Worm (Caenorhabditis elegans) whole organism, L4 larva: ENCODE measurements around the gene csn-3.

Source experiments
- F37D6.2 ChIP-seq: sonication (generic microtip); optimal IDR thresholded peaks from 2 replicates; lab custom pipeline; 2016; ENCODE audit warnings: mild to moderate bottlenecking, missing genetic modification characterization, missing compliant biosample characterization
- F44E2.7 ChIP-seq: fragments of 200-800 bp; sonication (Bioruptor generic); IDR thresholded peaks from 2 replicates; pipeline ENCODE4 v2.1.2; 2022; ENCODE audit warnings: missing genetic modification characterization, missing compliant biosample characterization
- R02D3.7 ChIP-seq: fragments of 150-350 bp; sonication (generic microtip); optimal IDR thresholded peaks from 3 replicates; lab custom pipeline; 2014; ENCODE audit warnings: missing biosample characterization, missing genetic modification characterization
- T20F7.1 ChIP-seq: fragments of 200-800 bp; sonication (Bioruptor generic); optimal IDR thresholded peaks from 2 replicates; lab custom pipeline; 2018; ENCODE audit warnings: mild to moderate bottlenecking, missing genetic modification characterization, missing compliant biosample characterization
- T26A8.4 ChIP-seq: fragments of 200-800 bp; sonication (Bioruptor generic); IDR thresholded peaks from 2 replicates; pipeline ENCODE4 v1.3.6; 2022; ENCODE audit warnings: missing genetic modification characterization, missing compliant biosample characterization
- Y48G9A.11 ChIP-seq: fragments of 200-800 bp; sonication (Bioruptor generic); IDR thresholded peaks from 2 replicates; pipeline ENCODE4 v1.3.6; 2022; ENCODE audit warnings: missing genetic modification reagents, missing genetic modification characterization, missing compliant biosample characterization
- ZK546.5 ChIP-seq, 2 experiments: sonication (generic microtip); optimal IDR thresholded peaks; 2 replicates each; lab custom pipeline; 2017; ENCODE audit warnings: missing biosample characterization in 2 of 2, missing genetic modification characterization in 2 of 2
- aly-2 ChIP-seq: sonication (generic microtip); optimal IDR thresholded peaks from 2 replicates; lab custom pipeline; 2018; ENCODE audit warnings: missing biosample characterization, missing genetic modification characterization
- ama-1 ChIP-seq: fragments of 150-350 bp; optimal IDR thresholded peaks from 2 replicates; lab custom pipeline; 2014; ENCODE audit warnings: inconsistent platforms, mixed read lengths
- attf-4 ChIP-seq: sonication (generic microtip); optimal IDR thresholded peaks from 3 replicates; lab custom pipeline; 2017; ENCODE audit warnings: missing biosample characterization, missing genetic modification characterization
- ceh-44 ChIP-seq: fragments of 200-800 bp; sonication (Bioruptor generic); IDR thresholded peaks from 2 replicates; pipeline ENCODE4 v1.3.6; 2022; ENCODE audit warnings: missing genetic modification reagents, missing genetic modification characterization, missing compliant biosample characterization
- ceh-62 ChIP-seq: sonication (generic microtip); optimal IDR thresholded peaks from 2 replicates; lab custom pipeline; 2017; ENCODE audit warnings: missing biosample characterization, missing genetic modification characterization
- ceh-82 ChIP-seq: sonication (generic microtip); optimal IDR thresholded peaks from 2 replicates; lab custom pipeline; 2017; ENCODE audit warnings: missing biosample characterization, missing genetic modification characterization
- daf-12 ChIP-seq: fragments of 150-350 bp; optimal IDR thresholded peaks from 2 replicates; lab custom pipeline; 2014; ENCODE audit warnings: missing biosample characterization, missing genetic modification reagents, missing genetic modification characterization
- daf-16 ChIP-seq, 3 experiments: sonication (generic microtip); optimal IDR thresholded peaks; 2 replicates each; lab custom pipeline; 2016 to 2017; ENCODE audit warnings: missing genetic modification characterization in 3 of 3, missing genetic modification reagents in 3 of 3, mild to moderate bottlenecking in 2 of 3, missing compliant biosample characterization in 2 of 3, missing biosample characterization in 1 of 3, moderate library complexity in 1 of 3
- dmd-6 ChIP-seq: fragments of 200-800 bp; sonication (Bioruptor generic); IDR thresholded peaks from 2 replicates; pipeline ENCODE4 v1.3.6; 2022; ENCODE audit warnings: missing genetic modification reagents, missing genetic modification characterization, missing compliant biosample characterization
- dpl-1 ChIP-seq: fragments of 150-350 bp; optimal IDR thresholded peaks from 2 replicates; lab custom pipeline; 2014; ENCODE audit warnings: missing biosample characterization, missing genetic modification reagents, missing genetic modification characterization
- duxl-1 ChIP-seq: sonication (generic microtip); optimal IDR thresholded peaks from 2 replicates; lab custom pipeline; 2016; ENCODE audit warnings: mild to moderate bottlenecking, missing genetic modification characterization, moderate library complexity, missing compliant biosample characterization; ENCODE audit not compliant: poor library complexity
- egl-43 ChIP-seq: fragments of 200-800 bp; sonication (Bioruptor generic); IDR thresholded peaks from 2 replicates; pipeline ENCODE4 v1.3.6; 2022; ENCODE audit warnings: missing genetic modification reagents, missing genetic modification characterization, missing compliant biosample characterization
- fos-1 ChIP-seq: fragments of 150-350 bp; optimal IDR thresholded peaks from 2 replicates; lab custom pipeline; 2014; ENCODE audit warnings: missing biosample characterization, missing genetic modification characterization
- hlh-30 ChIP-seq: sonication (generic microtip); optimal IDR thresholded peaks from 2 replicates; lab custom pipeline; 2017; ENCODE audit warnings: antibody characterized with exemption, mild to moderate bottlenecking, missing genetic modification characterization, missing compliant biosample characterization; ENCODE audit not compliant: insufficient read depth
- hmg-1.1 ChIP-seq: fragments of 200-800 bp; sonication (Bioruptor generic); IDR thresholded peaks from 2 replicates; pipeline ENCODE4 v1.3.6; 2022; ENCODE audit warnings: missing genetic modification reagents, missing genetic modification characterization, missing compliant biosample characterization
- jun-1 ChIP-seq: fragments of 150-350 bp; optimal IDR thresholded peaks from 2 replicates; lab custom pipeline; 2014; ENCODE audit warnings: missing biosample characterization, missing genetic modification reagents, missing genetic modification characterization
- lim-7 ChIP-seq: fragments of 200-800 bp; sonication (Bioruptor generic); IDR thresholded peaks from 2 replicates; pipeline ENCODE4 v1.3.6; 2022; ENCODE audit warnings: missing genetic modification characterization, missing compliant biosample characterization
- lin-39 ChIP-seq: fragments of 150-350 bp; optimal IDR thresholded peaks from 2 replicates; lab custom pipeline; 2014; ENCODE audit warnings: missing biosample characterization, missing genetic modification reagents, missing genetic modification characterization
- madf-5 ChIP-seq, 2 experiments: fragments of 200-800 bp; sonication (Bioruptor generic); IDR thresholded peaks; 2 replicates each; pipeline ENCODE4 v1.3.6; 2022; ENCODE audit warnings: missing compliant biosample characterization in 2 of 2, missing genetic modification characterization in 2 of 2
- madf-9 ChIP-seq: fragments of 200-800 bp; sonication (Bioruptor generic); conservative IDR thresholded peaks from 2 replicates; pipeline ENCODE4 v1.3.6; 2022; ENCODE audit warnings: missing genetic modification reagents, missing genetic modification characterization, missing compliant biosample characterization
- mep-1 ChIP-seq: fragments of 150-350 bp; sonication (generic microtip); optimal IDR thresholded peaks from 3 replicates; lab custom pipeline; 2014; ENCODE audit warnings: missing biosample characterization, missing genetic modification characterization
- mxl-3 ChIP-seq: fragments of 200-800 bp; sonication (Bioruptor generic); optimal IDR thresholded peaks from 2 replicates; lab custom pipeline; 2018; ENCODE audit warnings: mild to moderate bottlenecking, missing genetic modification characterization, missing compliant biosample characterization
- nhr-10 ChIP-seq: fragments of 150-350 bp; optimal IDR thresholded peaks from 2 replicates; lab custom pipeline; 2014; ENCODE audit warnings: missing biosample characterization, missing genetic modification characterization
- nhr-102 ChIP-seq: sonication (generic microtip); optimal IDR thresholded peaks from 2 replicates; lab custom pipeline; 2016; ENCODE audit warnings: mild to moderate bottlenecking, missing genetic modification characterization, moderate library complexity, missing compliant biosample characterization
- nhr-11 ChIP-seq: fragments of 150-350 bp; optimal IDR thresholded peaks from 2 replicates; lab custom pipeline; 2014; ENCODE audit warnings: missing biosample characterization, missing genetic modification characterization
- nhr-237 ChIP-seq: sonication (generic microtip); optimal IDR thresholded peaks from 2 replicates; lab custom pipeline; 2017; ENCODE audit warnings: missing biosample characterization, missing genetic modification characterization
- nhr-48 ChIP-seq: sonication (generic microtip); optimal IDR thresholded peaks from 2 replicates; lab custom pipeline; 2016; ENCODE audit warnings: mild to moderate bottlenecking, missing genetic modification characterization, missing compliant biosample characterization
- nhr-6 ChIP-seq: fragments of 150-350 bp; optimal IDR thresholded peaks from 2 replicates; lab custom pipeline; 2014; ENCODE audit warnings: missing biosample characterization, missing genetic modification characterization
- nhr-77 ChIP-seq: fragments of 150-350 bp; optimal IDR thresholded peaks from 2 replicates; lab custom pipeline; 2014; ENCODE audit warnings: missing biosample characterization, missing genetic modification characterization
- pha-4 ChIP-seq, 2 experiments: fragments of 150-350 bp in 1 of 2; fragments of 200-800 bp in 1 of 2; sonication (Bioruptor generic) in 1 of 2; IDR thresholded peaks in 1 of 2; optimal IDR thresholded peaks in 1 of 2; 2 replicates each; pipeline versions ENCODE4 v1.3.6 to Lab custom; 2014 to 2022; ENCODE audit warnings: missing genetic modification characterization in 2 of 2, missing genetic modification reagents in 2 of 2, missing biosample characterization in 1 of 2, missing compliant biosample characterization in 1 of 2
- php-3 ChIP-seq: fragments of 200-800 bp; sonication (Bioruptor generic); IDR thresholded peaks from 2 replicates; pipeline ENCODE4 v1.3.6; 2022; ENCODE audit warnings: missing genetic modification reagents, missing genetic modification characterization, missing compliant biosample characterization
- rbr-2 ChIP-seq: sonication (generic microtip); optimal IDR thresholded peaks from 2 replicates; lab custom pipeline; 2016; ENCODE audit warnings: missing genotype, missing genetic modification characterization, missing compliant biosample characterization
- saeg-2 ChIP-seq: fragments of 200-800 bp; sonication (Bioruptor generic); IDR thresholded peaks from 2 replicates; pipeline ENCODE4 v1.3.6; 2022; ENCODE audit warnings: missing genetic modification reagents, missing genetic modification characterization, missing compliant biosample characterization
- skn-1 ChIP-seq: fragments of 150-350 bp; optimal IDR thresholded peaks from 2 replicates; lab custom pipeline; 2014; ENCODE audit warnings: missing biosample characterization, missing genetic modification characterization
- tag-97 ChIP-seq: fragments of 200-800 bp; sonication (Bioruptor generic); IDR thresholded peaks from 2 replicates; pipeline ENCODE4 v1.3.6; 2022; ENCODE audit warnings: missing genetic modification characterization, missing compliant biosample characterization
- unc-130 ChIP-seq: sonication (generic microtip); optimal IDR thresholded peaks from 2 replicates; lab custom pipeline; 2016; ENCODE audit warnings: missing genetic modification reagents, missing genetic modification characterization, missing compliant biosample characterization
- unc-39 ChIP-seq: sonication (generic microtip); optimal IDR thresholded peaks from 2 replicates; lab custom pipeline; 2017; ENCODE audit warnings: missing biosample characterization, missing genetic modification characterization
- unc-62 ChIP-seq, 3 experiments: fragments of 150-350 bp in 1 of 3; sonication (generic microtip); optimal IDR thresholded peaks in 2 of 3; peaks in 1 of 3; 1 replicate in 1 of 3; 2 replicates in 2 of 3; lab custom pipeline; 2014 to 2017; ENCODE audit warnings: missing biosample characterization in 3 of 3, missing genetic modification characterization in 3 of 3, missing genetic modification reagents in 3 of 3, missing genotype in 1 of 3
- vab-7 ChIP-seq: fragments of 200-800 bp; sonication (Bioruptor generic); IDR thresholded peaks from 2 replicates; pipeline ENCODE4 v1.3.6; 2022; ENCODE audit warnings: missing genetic modification reagents, missing genetic modification characterization, missing compliant biosample characterization
- zag-1 ChIP-seq: fragments of 150-350 bp; optimal IDR thresholded peaks from 2 replicates; lab custom pipeline; 2014; ENCODE audit warnings: missing biosample characterization, missing genetic modification characterization
- zfp-2 ChIP-seq: sonication (generic microtip); optimal IDR thresholded peaks from 2 replicates; lab custom pipeline; 2016; ENCODE audit warnings: mild to moderate bottlenecking, missing genetic modification characterization, missing compliant biosample characterization
- zfp-3 ChIP-seq: fragments of 200-800 bp; sonication (Bioruptor generic); conservative IDR thresholded peaks from 2 replicates; pipeline ENCODE4 v1.3.6; 2022; ENCODE audit warnings: missing genetic modification reagents, missing genetic modification characterization, missing compliant biosample characterization

The csn-3 gene

ce11 chrIV:189087-189486 is 5.5 kb upstream of the csn-3 start:
- peak; percentile 69 for TF ChIP-seq dmd-6 (GFP tag; lab: Robert Waterston, UW)
- no peak for TF ChIP-seq php-3
- TF ChIP-seq nhr-102, result no peak
- TF ChIP-seq, all 104 proteins: peak for 1

DNA sequence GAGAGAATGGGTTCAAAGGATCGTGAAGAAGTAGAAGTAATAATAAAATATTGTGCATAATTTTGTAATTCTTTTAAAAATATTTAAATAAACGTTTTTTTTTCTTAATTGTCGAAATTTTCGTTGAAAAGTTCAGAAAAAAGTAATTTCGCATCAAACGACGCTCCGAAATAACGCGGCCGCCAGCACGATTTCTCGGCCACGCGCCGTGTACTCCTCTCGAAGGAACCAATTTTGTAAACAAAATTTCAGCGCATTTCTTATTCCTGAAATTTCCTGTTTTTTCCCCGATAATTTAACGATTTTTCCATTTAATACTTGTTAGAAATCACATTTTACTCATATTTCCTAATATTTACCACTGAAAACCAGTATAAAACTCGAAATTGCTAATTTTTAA is 2.5 kb upstream of the csn-3 start, which contains the start of gene Y38C1AA.12:
Gene Y38C1AA.12 (plus strand): TSS at position 211 of the 400 bp plus-strand sequence.
- TF ChIP-seq nhr-237, result no peak
- peak; percentile 98 for TF ChIP-seq Y48G9A.11 (GFP tag; lab: Robert Waterston, UW)
- peak; percentile 98 for TF ChIP-seq T20F7.1
- TF ChIP-seq nhr-48, result no peak
- no peak for TF ChIP-seq aly-2 (tag; lab: Kevin White, UChicago)
- TF ChIP-seq egl-43 (GFP tag; lab: Robert Waterston, UW), result no peak
- no peak for TF ChIP-seq R02D3.7 (tag; lab: Kevin White, UChicago)
- no peak for TF ChIP-seq unc-62 (GFP tag; optimal IDR thresholded peaks at IDR 0.05 in 1 of 2; lab: Kevin White, UChicago)
- no peak for TF ChIP-seq unc-62 (tag; optimal IDR thresholded peaks at IDR 0.05; lab: Kevin White, UChicago)
- TF ChIP-seq nhr-11 (tag; lab: Kevin White, UChicago), result no peak
- TF ChIP-seq unc-39 (tag; lab: Kevin White, UChicago), result no peak
- TF ChIP-seq nhr-6 (tag; lab: Kevin White, UChicago), result peak; percentile 72
- TF ChIP-seq mep-1 (tag; lab: Kevin White, UChicago), result peak; percentile 66
- TF ChIP-seq hlh-30 (tag; lab: Kevin White, UChicago), result peak; percentile 37
- no peak for TF ChIP-seq zfp-2 (tag; lab: Kevin White, UChicago)
- TF ChIP-seq ceh-82 (tag; lab: Kevin White, UChicago), result no peak
- peak; percentile 30; the same call in 1 of the 2 replicates for TF ChIP-seq pha-4 (GFP tag; IDR thresholded peaks at IDR 0.05; lab: Robert Waterston, UW)
- no peak for TF ChIP-seq pha-4 (tag; optimal IDR thresholded peaks at IDR 0.05; lab: Kevin White, UChicago)
- TF ChIP-seq unc-130 (GFP tag; lab: Kevin White, UChicago), result peak; percentile 90
- TF ChIP-seq attf-4, result no peak
- TF ChIP-seq dpl-1, result peak; percentile 75
- no peak for TF ChIP-seq tag-97
- TF ChIP-seq duxl-1 (tag; lab: Kevin White, UChicago), result peak; percentile 56
- 0 out of 2 replicates have a peak, but pooled peaks have one; percentile 44 for TF ChIP-seq hmg-1.1
- no peak for TF ChIP-seq saeg-2 (GFP tag; lab: Robert Waterston, UW)
- TF ChIP-seq ceh-62 (tag; lab: Kevin White, UChicago), result no peak
- TF ChIP-seq ceh-44, result peak; percentile 58; the same call in 1 of the 2 replicates
- no peak; the same call in 1 of the 2 replicates for TF ChIP-seq php-3
- TF ChIP-seq rbr-2 (tag; lab: Kevin White, UChicago), result peak; percentile 70
- no peak for TF ChIP-seq ZK546.5 (tag; optimal IDR thresholded peaks at IDR 0.05; lab: Kevin White, UChicago)
- TF ChIP-seq lim-7 (GFP tag; lab: Robert Waterston, UW), result no peak
- TF ChIP-seq nhr-10 (tag; lab: Kevin White, UChicago), result no peak
- TF ChIP-seq ama-1 (lab: Kevin White, UChicago), result peak; percentile 16
- no peak for TF ChIP-seq T26A8.4 (GFP tag; lab: Robert Waterston, UW)
- peak; percentile 67; the same call in 1 of the 2 replicates for TF ChIP-seq zfp-3 (GFP tag; lab: Robert Waterston, UW)
- TF ChIP-seq zag-1 (tag; lab: Kevin White, UChicago), result no peak
- TF ChIP-seq fos-1 (tag; lab: Kevin White, UChicago), result no peak
- no peak for TF ChIP-seq madf-5 (GFP tag; IDR thresholded peaks at IDR 0.05; lab: Robert Waterston, UW)
- no peak for TF ChIP-seq skn-1 (tag; lab: Kevin White, UChicago)
- TF ChIP-seq nhr-77, result peak; percentile 69
- TF ChIP-seq F37D6.2 (tag; lab: Kevin White, UChicago), result peak; percentile 48
- no peak for TF ChIP-seq daf-12 (tag; lab: Kevin White, UChicago)
- TF ChIP-seq jun-1, result no peak
- peak; percentile 51 to 62 for TF ChIP-seq daf-16 (GFP tag; optimal IDR thresholded peaks at IDR 0.05; lab: Kevin White, UChicago)
- peak; percentile 74 for TF ChIP-seq daf-16 (tag; optimal IDR thresholded peaks at IDR 0.05; lab: Kevin White, UChicago)
- TF ChIP-seq madf-9, result peak; percentile 67
- no peak for TF ChIP-seq mxl-3 (GFP tag; lab: Kevin White, UChicago)
- TF ChIP-seq lin-39 (tag; lab: Kevin White, UChicago), result no peak
- no peak for TF ChIP-seq F44E2.7
- TF ChIP-seq vab-7, result 0 out of 2 replicates have a peak, but pooled peaks have one; percentile 10
